Worm (Caenorhabditis elegans): Measurements from ENCODE around the gene Y32B12C.1.

ce11 chrV:16606313-16606712 is at the start of gene Y32B12C.1:
- TF ChIP-seq pha-4 (GFP tag; IDR thresholded peaks at IDR 0.05): no peak
- TF ChIP-seq pha-4 (tag; optimal IDR thresholded peaks at IDR 0.05): no peak
- no peak for TF ChIP-seq ceh-62 (tag; optimal IDR thresholded peaks at IDR 0.05)
- no peak for TF ChIP-seq unc-130 (GFP tag; optimal IDR thresholded peaks at IDR 0.05)
- no peak for TF ChIP-seq ZK546.5 (tag; optimal IDR thresholded peaks at IDR 0.05)
- TF ChIP-seq lin-39 (tag; optimal IDR thresholded peaks at IDR 0.05): no peak
- no peak for TF ChIP-seq nhr-25 (tag; optimal IDR thresholded peaks at IDR 0.05; ENCODE audit: borderline replicate concordance, insufficient read depth)
- TF ChIP-seq unc-62 (GFP tag; optimal IDR thresholded peaks at IDR 0.05 in 1 of 2): no peak
- no peak for TF ChIP-seq unc-62 (tag; optimal IDR thresholded peaks at IDR 0.05)
- no peak for TF ChIP-seq dve-1 (tag; optimal IDR thresholded peaks at IDR 0.05; ENCODE audit: insufficient read depth)
- no peak for TF ChIP-seq sdz-12 (GFP tag; optimal IDR thresholded peaks at IDR 0.05)
- no peak for TF ChIP-seq nhr-102 (tag; optimal IDR thresholded peaks at IDR 0.05)
- no peak for TF ChIP-seq hlh-30 (tag; optimal IDR thresholded peaks at IDR 0.05; ENCODE audit: insufficient read depth)
- TF ChIP-seq ama-1 (optimal IDR thresholded peaks at IDR 0.05): no peak

All from whole organism, L4 larva.